Worm (Caenorhabditis elegans) whole organism, L4 larva: ENCODE data around the gene F35H12.1.

ENCODE experiments used
- F10B5.3 ChIP-seq: sonication (generic microtip); optimal IDR thresholded peaks from 2 replicates; lab custom pipeline; 2016; ENCODE audit warnings: mild to moderate bottlenecking, missing genetic modification characterization, missing compliant biosample characterization
- F44E2.7 ChIP-seq: fragments of 200-800 bp; sonication (Bioruptor generic); IDR thresholded peaks from 2 replicates; pipeline ENCODE4 v2.1.2; 2022; ENCODE audit warnings: missing genetic modification characterization, missing compliant biosample characterization
- F49E8.2 ChIP-seq: sonication (generic microtip); optimal IDR thresholded peaks from 2 replicates; lab custom pipeline; 2016; ENCODE audit warnings: missing compliant biosample characterization, mild to moderate bottlenecking, missing genetic modification characterization, borderline replicate concordance
- Y48G9A.11 ChIP-seq: fragments of 200-800 bp; sonication (Bioruptor generic); IDR thresholded peaks from 2 replicates; pipeline ENCODE4 v1.3.6; 2022; ENCODE audit warnings: missing genetic modification reagents, missing genetic modification characterization, missing compliant biosample characterization
- ZK337.2 ChIP-seq: fragments of 200-800 bp; sonication (Bioruptor generic); IDR thresholded peaks from 2 replicates; pipeline ENCODE4 v1.3.6; 2022; ENCODE audit warnings: missing genetic modification reagents, missing genetic modification characterization, missing compliant biosample characterization
- aha-1 ChIP-seq: fragments of 150-350 bp; peaks from one replicate; lab custom pipeline; 2014; ENCODE audit warnings: missing biosample characterization, missing genetic modification characterization
- aly-2 ChIP-seq: sonication (generic microtip); optimal IDR thresholded peaks from 2 replicates; lab custom pipeline; 2018; ENCODE audit warnings: missing biosample characterization, missing genetic modification characterization
- ceh-28 ChIP-seq: fragments of 150-350 bp; optimal IDR thresholded peaks from 2 replicates; lab custom pipeline; 2014; ENCODE audit warnings: missing biosample characterization, missing genetic modification reagents, missing genetic modification characterization
- ceh-62 ChIP-seq: sonication (generic microtip); optimal IDR thresholded peaks from 2 replicates; lab custom pipeline; 2017; ENCODE audit warnings: missing biosample characterization, missing genetic modification characterization
- ctbp-1 ChIP-seq: fragments of 200-800 bp; sonication (Bioruptor generic); IDR thresholded peaks from 2 replicates; pipeline ENCODE4 v1.3.6; 2022; ENCODE audit warnings: missing genetic modification reagents, missing genetic modification characterization, missing compliant biosample characterization
- daf-12 ChIP-seq: fragments of 150-350 bp; optimal IDR thresholded peaks from 2 replicates; lab custom pipeline; 2014; ENCODE audit warnings: missing biosample characterization, missing genetic modification reagents, missing genetic modification characterization
- daf-8 ChIP-seq: fragments of 200-800 bp; sonication (Bioruptor generic); IDR thresholded peaks from 2 replicates; pipeline ENCODE4 v1.3.6; 2022; ENCODE audit warnings: missing genetic modification characterization, missing compliant biosample characterization
- dmd-8 ChIP-seq: fragments of 200-800 bp; sonication (Bioruptor generic); IDR thresholded peaks from 2 replicates; pipeline ENCODE4 v1.3.6; 2022; ENCODE audit warnings: missing genetic modification characterization, missing compliant biosample characterization
- dpl-1 ChIP-seq: fragments of 150-350 bp; optimal IDR thresholded peaks from 2 replicates; lab custom pipeline; 2014; ENCODE audit warnings: missing biosample characterization, missing genetic modification reagents, missing genetic modification characterization
- duxl-1 ChIP-seq: sonication (generic microtip); optimal IDR thresholded peaks from 2 replicates; lab custom pipeline; 2016; ENCODE audit warnings: mild to moderate bottlenecking, missing genetic modification characterization, moderate library complexity, missing compliant biosample characterization; ENCODE audit not compliant: poor library complexity
- dve-1 ChIP-seq: sonication (generic microtip); optimal IDR thresholded peaks from 2 replicates; lab custom pipeline; 2017; ENCODE audit warnings: antibody characterized with exemption, mild to moderate bottlenecking, missing genetic modification characterization, missing compliant biosample characterization; ENCODE audit not compliant: insufficient read depth
- fkh-10 ChIP-seq: fragments of 150-350 bp; optimal IDR thresholded peaks from 2 replicates; lab custom pipeline; 2014; ENCODE audit warnings: missing biosample characterization, missing genetic modification reagents, missing genetic modification characterization
- hif-1 ChIP-seq, 2 experiments: sonication (generic microtip); optimal IDR thresholded peaks; 2 replicates each; lab custom pipeline; 2016 to 2017; ENCODE audit warnings: missing compliant biosample characterization in 2 of 2, missing genetic modification characterization in 2 of 2, missing genetic modification reagents in 2 of 2, missing genotype in 2 of 2, mild to moderate bottlenecking in 1 of 2
- hlh-11 ChIP-seq: fragments of 200-800 bp; sonication (Bioruptor generic); optimal IDR thresholded peaks from 2 replicates; lab custom pipeline; 2018; ENCODE audit warnings: mild to moderate bottlenecking, missing genetic modification characterization, missing compliant biosample characterization
- jun-1 ChIP-seq: fragments of 150-350 bp; optimal IDR thresholded peaks from 2 replicates; lab custom pipeline; 2014; ENCODE audit warnings: missing biosample characterization, missing genetic modification reagents, missing genetic modification characterization
- lim-7 ChIP-seq: fragments of 200-800 bp; sonication (Bioruptor generic); IDR thresholded peaks from 2 replicates; pipeline ENCODE4 v1.3.6; 2022; ENCODE audit warnings: missing genetic modification characterization, missing compliant biosample characterization
- lin-29 ChIP-seq: fragments of 200-800 bp; sonication (Bioruptor generic); IDR thresholded peaks from 2 replicates; pipeline ENCODE4 v1.3.6; 2022; ENCODE audit warnings: missing genetic modification reagents, missing genetic modification characterization, missing compliant biosample characterization
- lin-38 ChIP-seq: fragments of 200-800 bp; sonication (Bioruptor generic); IDR thresholded peaks from 2 replicates; pipeline ENCODE4 v1.3.6; 2022; ENCODE audit warnings: missing genetic modification reagents, missing genetic modification characterization, missing compliant biosample characterization
- lsy-2 ChIP-seq, 2 experiments: fragments of 150-350 bp in 1 of 2; sonication (generic microtip) in 1 of 2; optimal IDR thresholded peaks; 2 replicates each; lab custom pipeline; 2014 to 2017; ENCODE audit warnings: missing biosample characterization in 2 of 2, missing genetic modification characterization in 2 of 2
- madf-5 ChIP-seq, 2 experiments: fragments of 200-800 bp; sonication (Bioruptor generic); IDR thresholded peaks; 2 replicates each; pipeline ENCODE4 v1.3.6; 2022; ENCODE audit warnings: missing compliant biosample characterization in 2 of 2, missing genetic modification characterization in 2 of 2
- madf-9 ChIP-seq: fragments of 200-800 bp; sonication (Bioruptor generic); conservative IDR thresholded peaks from 2 replicates; pipeline ENCODE4 v1.3.6; 2022; ENCODE audit warnings: missing genetic modification reagents, missing genetic modification characterization, missing compliant biosample characterization
- mes-2 ChIP-seq: sonication (generic microtip); optimal IDR thresholded peaks from 2 replicates; lab custom pipeline; 2016; ENCODE audit warnings: missing genotype, mild to moderate bottlenecking, missing genetic modification characterization, missing compliant biosample characterization; ENCODE audit not compliant: poor library complexity, severe bottlenecking
- mxl-3 ChIP-seq: fragments of 200-800 bp; sonication (Bioruptor generic); optimal IDR thresholded peaks from 2 replicates; lab custom pipeline; 2018; ENCODE audit warnings: mild to moderate bottlenecking, missing genetic modification characterization, missing compliant biosample characterization
- nhr-28 ChIP-seq: fragments of 150-350 bp; optimal IDR thresholded peaks from 2 replicates; lab custom pipeline; 2014; ENCODE audit warnings: missing biosample characterization, missing genetic modification characterization
- nhr-76 ChIP-seq: fragments of 150-350 bp; optimal IDR thresholded peaks from 2 replicates; lab custom pipeline; 2014; ENCODE audit warnings: missing biosample characterization, missing genetic modification characterization
- php-3 ChIP-seq: fragments of 200-800 bp; sonication (Bioruptor generic); IDR thresholded peaks from 2 replicates; pipeline ENCODE4 v1.3.6; 2022; ENCODE audit warnings: missing genetic modification reagents, missing genetic modification characterization, missing compliant biosample characterization
- set-16 ChIP-seq: fragments of 200-800 bp; sonication (Bioruptor generic); IDR thresholded peaks from 2 replicates; pipeline ENCODE4 v1.3.6; 2022; ENCODE audit warnings: missing genetic modification reagents, missing genetic modification characterization, missing compliant biosample characterization
- skn-1 ChIP-seq: fragments of 150-350 bp; optimal IDR thresholded peaks from 2 replicates; lab custom pipeline; 2014; ENCODE audit warnings: missing biosample characterization, missing genetic modification characterization
- snpc-1.2 ChIP-seq: fragments of 200-800 bp; sonication (Bioruptor generic); IDR thresholded peaks from 2 replicates; pipeline ENCODE4 v1.3.6; 2022; ENCODE audit warnings: missing genetic modification reagents, missing genetic modification characterization, missing compliant biosample characterization
- snpc-4 ChIP-seq: fragments of 150-350 bp; optimal IDR thresholded peaks from 2 replicates; lab custom pipeline; 2014; ENCODE audit warnings: missing biosample characterization, missing genetic modification characterization
- spr-3 ChIP-seq: fragments of 200-800 bp; sonication (Bioruptor generic); optimal IDR thresholded peaks from 2 replicates; lab custom pipeline; 2018; ENCODE audit warnings: mild to moderate bottlenecking, missing genetic modification characterization, missing compliant biosample characterization
- tag-97 ChIP-seq: fragments of 200-800 bp; sonication (Bioruptor generic); IDR thresholded peaks from 2 replicates; pipeline ENCODE4 v1.3.6; 2022; ENCODE audit warnings: missing genetic modification characterization, missing compliant biosample characterization
- unc-130 ChIP-seq: sonication (generic microtip); optimal IDR thresholded peaks from 2 replicates; lab custom pipeline; 2016; ENCODE audit warnings: missing genetic modification reagents, missing genetic modification characterization, missing compliant biosample characterization
- unc-39 ChIP-seq: sonication (generic microtip); optimal IDR thresholded peaks from 2 replicates; lab custom pipeline; 2017; ENCODE audit warnings: missing biosample characterization, missing genetic modification characterization
- unc-62 ChIP-seq, 3 experiments: fragments of 150-350 bp in 1 of 3; sonication (generic microtip); optimal IDR thresholded peaks in 2 of 3; peaks in 1 of 3; 1 replicate in 1 of 3; 2 replicates in 2 of 3; lab custom pipeline; 2014 to 2017; ENCODE audit warnings: missing biosample characterization in 3 of 3, missing genetic modification characterization in 3 of 3, missing genetic modification reagents in 3 of 3, missing genotype in 1 of 3
- zag-1 ChIP-seq: fragments of 150-350 bp; optimal IDR thresholded peaks from 2 replicates; lab custom pipeline; 2014; ENCODE audit warnings: missing biosample characterization, missing genetic modification characterization
- ztf-11 ChIP-seq: fragments of 150-350 bp; optimal IDR thresholded peaks from 2 replicates; lab custom pipeline; 2014; ENCODE audit warnings: missing biosample characterization, missing genetic modification characterization
- ztf-7 ChIP-seq: fragments of 150-350 bp; optimal IDR thresholded peaks from 2 replicates; lab custom pipeline; 2014; ENCODE audit warnings: missing biosample characterization, missing genetic modification characterization

Gene F35H12.1

DNA sequence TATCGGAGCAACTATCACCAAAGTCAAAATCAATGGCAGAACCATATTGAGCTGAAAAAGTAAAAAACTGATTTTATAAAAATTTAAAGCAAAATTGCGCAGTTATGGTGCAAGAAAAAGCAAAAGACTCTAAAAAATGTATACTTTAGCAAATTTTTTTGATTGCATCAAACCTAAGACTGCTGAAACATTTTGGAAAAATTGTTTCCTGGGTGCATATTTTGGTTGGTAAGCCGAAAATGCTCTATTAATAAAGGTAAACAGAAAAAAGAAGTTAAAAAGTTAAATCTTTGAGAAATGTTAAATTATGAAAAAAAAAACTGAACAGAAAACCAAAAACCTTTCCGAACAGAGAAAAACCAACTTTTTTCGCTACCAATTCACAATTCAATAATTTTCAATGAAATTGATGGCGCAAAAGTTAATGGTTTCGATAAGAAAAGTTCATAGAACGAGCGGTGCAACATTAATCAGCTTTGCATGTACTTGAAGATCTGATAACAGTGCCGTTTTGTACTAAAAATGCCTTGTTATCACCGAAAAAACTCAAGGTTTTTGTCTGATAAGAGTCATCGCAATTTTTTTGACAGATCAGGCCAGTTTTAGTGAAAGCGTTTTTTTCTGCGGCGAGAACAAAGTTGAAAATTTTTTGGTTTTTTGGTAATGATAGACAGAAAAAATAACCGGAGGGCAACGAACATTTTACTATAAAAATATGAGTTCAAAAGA is 44.5 kb downstream of the F35H12.1 start, which contains the start of gene abhd-3.2 (continued):
- TF ChIP-seq dve-1 (peak; percentile 97), unc-130 (GFP tag; lab: Kevin White, UChicago) (no peak), madf-9 (GFP tag; lab: Robert Waterston, UW) (no peak), F10B5.3 (tag; lab: Kevin White, UChicago) (no peak), fkh-10 (GFP tag; lab: Kevin White, UChicago) (no peak), dmd-8 (GFP tag; lab: Robert Waterston, UW) (no peak), daf-8 (GFP tag; lab: Robert Waterston, UW) (no peak), lim-7 (GFP tag; lab: Robert Waterston, UW) (no peak), F44E2.7 (GFP tag; lab: Robert Waterston, UW) (no peak), ceh-62 (tag; lab: Kevin White, UChicago) (no peak), ztf-11 (tag; lab: Kevin White, UChicago) (no peak), php-3 (GFP tag; lab: Robert Waterston, UW) (peak; percentile 98), snpc-1.2 (GFP tag; lab: Robert Waterston, UW) (no peak), mes-2 (tag; lab: Kevin White, UChicago) (peak; percentile 52), zag-1 (tag; lab: Kevin White, UChicago) (no peak), nhr-28 (peak; percentile 93), skn-1 (tag; lab: Kevin White, UChicago) (no peak), ztf-7 (tag; lab: Kevin White, UChicago) (peak; percentile 18), lin-38 (GFP tag; lab: Robert Waterston, UW) (0 out of 2 replicates have a peak, but pooled peaks have one; percentile 10)

DNA sequence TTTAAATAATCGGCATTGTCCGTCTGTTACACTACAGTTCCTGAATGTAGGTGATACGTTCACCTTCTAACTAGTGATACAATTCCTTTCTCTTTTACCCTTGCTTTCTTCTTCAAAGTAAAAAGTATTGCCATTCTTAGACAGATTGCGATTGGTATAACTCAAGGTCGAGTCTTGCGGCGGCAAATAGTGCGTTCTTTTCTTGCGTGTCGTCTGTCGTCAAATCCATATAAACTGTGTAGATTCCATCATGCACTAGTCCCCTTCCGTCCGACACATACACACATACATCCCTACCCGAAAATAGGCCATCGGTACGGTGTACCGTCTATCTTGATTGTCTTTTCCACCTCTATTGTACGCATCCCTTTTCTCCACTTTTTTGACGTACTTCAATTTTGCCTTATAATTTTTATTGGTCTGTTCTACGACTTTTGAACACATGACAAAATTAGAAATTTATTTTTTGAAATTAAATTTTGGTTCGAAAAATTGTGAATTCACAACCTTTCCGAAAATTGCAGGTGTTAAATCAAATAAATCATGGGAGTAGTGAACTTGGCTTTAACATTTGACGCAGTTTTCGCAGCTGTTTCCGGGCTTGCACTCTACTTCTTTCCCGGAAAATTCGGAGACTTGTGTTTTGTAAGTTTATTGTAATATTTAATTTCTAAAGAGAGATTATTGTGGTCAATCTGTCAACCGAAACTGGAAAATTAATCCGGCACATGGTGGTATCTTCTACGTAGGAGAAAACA is 46.8 kb downstream of the F35H12.1 start, which contains the start of gene C44C1.1:
TSS of gene C44C1.1 (plus strand) at position 525 of the 758 bp plus-strand sequence.
- TF ChIP-seq aha-1: peak; percentile 2
- TF ChIP-seq daf-12 (tag; lab: Kevin White, UChicago): no peak
- no peak for TF ChIP-seq lin-29 (GFP tag; lab: Robert Waterston, UW)
- no peak for TF ChIP-seq madf-5 (GFP tag; IDR thresholded peaks at IDR 0.05; lab: Robert Waterston, UW)
- TF ChIP-seq aly-2 (tag; lab: Kevin White, UChicago): no peak
- no peak for TF ChIP-seq ceh-28 (tag; lab: Kevin White, UChicago)
- TF ChIP-seq mxl-3 (GFP tag; lab: Kevin White, UChicago): peak; percentile 10
- TF ChIP-seq unc-39 (tag; lab: Kevin White, UChicago): no peak
- no peak for TF ChIP-seq snpc-4 (tag; lab: Kevin White, UChicago)
- peak; percentile 70 for TF ChIP-seq nhr-28
- no peak for TF ChIP-seq ctbp-1 (GFP tag; lab: Robert Waterston, UW)
- TF ChIP-seq set-16 (GFP tag; lab: Robert Waterston, UW): no peak
- TF ChIP-seq dpl-1 (GFP tag; lab: Kevin White, UChicago): no peak
- TF ChIP-seq hlh-11 (tag; lab: Kevin White, UChicago): peak; percentile 18
- TF ChIP-seq Y48G9A.11 (GFP tag; lab: Robert Waterston, UW): no peak
- no peak for TF ChIP-seq duxl-1 (tag; lab: Kevin White, UChicago)
- TF ChIP-seq hif-1 (tag; optimal IDR thresholded peaks at IDR 0.05; lab: Kevin White, UChicago): no peak
- peak in 1 of 2 experiments; percentile 71 for TF ChIP-seq unc-62 (GFP tag; optimal IDR thresholded peaks at IDR 0.05 in 1 of 2; lab: Kevin White, UChicago)
- TF ChIP-seq unc-62 (tag; optimal IDR thresholded peaks at IDR 0.05; lab: Kevin White, UChicago): no peak
- TF ChIP-seq lsy-2 (tag; optimal IDR thresholded peaks at IDR 0.05; lab: Kevin White, UChicago): no peak
- TF ChIP-seq jun-1 (tag; lab: Kevin White, UChicago): no peak
- no peak for TF ChIP-seq nhr-76 (tag; lab: Kevin White, UChicago)
- TF ChIP-seq spr-3 (GFP tag; lab: Kevin White, UChicago): no peak
- no peak for TF ChIP-seq tag-97 (GFP tag; lab: Robert Waterston, UW)
- no peak for TF ChIP-seq F49E8.2
- TF ChIP-seq ZK337.2: no peak
- no peak for TF ChIP-seq madf-9 (GFP tag; lab: Robert Waterston, UW)
